Fruit fly (Drosophila melanogaster): Measurements from ENCODE around the gene cas.

- TF ChIP-seq Hr96 (GFP tag; optimal IDR thresholded peaks at IDR 0.05) (peak; percentile 9), tj (GFP tag; optimal IDR thresholded peaks at IDR 0.05) (no peak), bab1 (GFP tag; optimal IDR thresholded peaks at IDR 0.05) (peak; percentile 59)
Measured at dm6 chr3R:5685269-5686048, 31.1 kb downstream of the cas start, which contains the start of the genes Rab23 and plx.
